Fruit fly (Drosophila melanogaster): Measurements from ENCODE around the gene CG32547.
A peak's percentile ranks its signal among the peaks of the same experiment; 100 is the strongest.

The CG32547 gene

DNA sequence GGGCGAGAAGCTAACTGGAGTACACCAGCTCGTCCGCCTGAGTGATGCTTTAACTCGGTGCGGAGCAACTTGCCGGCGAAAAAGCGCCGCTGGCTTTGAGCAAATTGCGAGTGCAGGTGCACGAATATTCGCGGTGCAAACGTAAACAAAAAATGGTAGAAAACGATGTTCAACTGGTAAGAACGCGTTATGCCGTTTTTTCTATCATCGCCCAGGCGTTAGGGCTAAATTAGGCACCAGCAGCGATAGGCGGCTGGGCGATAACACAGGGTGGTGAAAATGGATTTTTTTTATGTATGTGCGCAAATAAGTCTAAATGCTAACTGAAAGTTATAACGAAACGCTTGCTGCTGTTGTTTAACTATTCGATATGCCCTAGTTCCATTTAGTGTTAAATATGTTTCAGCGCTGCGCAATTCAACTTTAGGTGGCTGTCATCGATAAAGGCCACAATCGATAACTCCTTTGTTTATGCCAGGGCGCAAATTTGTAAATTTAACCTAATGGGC, 20.4 kb upstream of the CG32547 start, which contains the start of the genes Pgant7 and Xrcc2 (continued):
- TF ChIP-seq aop (GFP tag; IDR thresholded peaks at IDR 0.05) = no peak
- TF ChIP-seq ro (GFP tag; IDR thresholded peaks at IDR 0.05) = no peak
- TF ChIP-seq Dll (GFP tag; IDR thresholded peaks at IDR 0.05; ENCODE audit: partially characterized antibody) = peak; percentile 86
- TF ChIP-seq crp (GFP tag; optimal IDR thresholded peaks at IDR 0.05) = no peak
- TF ChIP-seq CG6813 (GFP tag; optimal IDR thresholded peaks at IDR 0.05) = no peak
- no peak for TF ChIP-seq CG8281 (tag; optimal IDR thresholded peaks at IDR 0.05)
- TF ChIP-seq CG33213 (GFP tag; optimal IDR thresholded peaks at IDR 0.05) = no peak
- TF ChIP-seq pita (GFP tag; optimal IDR thresholded peaks at IDR 0.05) = peak; percentile 25
- no peak for TF ChIP-seq Neu2 (GFP tag; optimal IDR thresholded peaks at IDR 0.05; ENCODE audit: borderline replicate concordance)
- TF ChIP-seq CG16813 (GFP tag; IDR thresholded peaks at IDR 0.05; ENCODE audit: partially characterized antibody) = peak; percentile 75; the same call in 2 of the 3 replicates
- TF ChIP-seq CG10147 (GFP tag; optimal IDR thresholded peaks at IDR 0.05) = no peak
- TF ChIP-seq CG42726 (GFP tag; IDR thresholded peaks at IDR 0.05; ENCODE audit: partially characterized antibody) = no peak
- no peak for TF ChIP-seq trh (GFP tag; optimal IDR thresholded peaks at IDR 0.05)
- TF ChIP-seq hb (GFP tag; IDR thresholded peaks at IDR 0.05; ENCODE audit: partially characterized antibody) = peak; percentile 75; the same call in 2 of the 3 replicates
- TF ChIP-seq CG13296 (GFP tag; optimal IDR thresholded peaks at IDR 0.05) = no peak
- TF ChIP-seq run (tag; optimal IDR thresholded peaks at IDR 0.05) = no peak
- TF ChIP-seq unpg (GFP tag; optimal IDR thresholded peaks at IDR 0.05) = no peak
- TF ChIP-seq CG30431 (GFP tag; optimal IDR thresholded peaks at IDR 0.05) = no peak
- TF ChIP-seq Sry-β (GFP tag; optimal IDR thresholded peaks at IDR 0.05) = no peak
- TF ChIP-seq da (GFP tag; optimal IDR thresholded peaks at IDR 0.05) = no peak
- no peak for TF ChIP-seq yki (optimal IDR thresholded peaks at IDR 0.05)
- no peak for TF ChIP-seq twi (tag; optimal IDR thresholded peaks at IDR 0.05)
- no peak for TF ChIP-seq cas (GFP tag; IDR thresholded peaks at IDR 0.05)
- TF ChIP-seq Sin3A (optimal IDR thresholded peaks at IDR 0.05) = peak; percentile 85
- no peak for TF ChIP-seq nerfin-1 (tag; optimal IDR thresholded peaks at IDR 0.05)
- no peak for TF ChIP-seq CG4854 (GFP tag; optimal IDR thresholded peaks at IDR 0.05)
- no peak for TF ChIP-seq org-1 (GFP tag; optimal IDR thresholded peaks at IDR 0.05)
- TF ChIP-seq gcm2 (GFP tag; optimal IDR thresholded peaks at IDR 0.05) = no peak
- TF ChIP-seq eve (GFP tag; optimal IDR thresholded peaks at IDR 0.05) = no peak
- TF ChIP-seq lola (GFP tag; optimal IDR thresholded peaks at IDR 0.05) = no peak
- no peak for TF ChIP-seq vvl (GFP tag; IDR thresholded peaks at IDR 0.05)
- TF ChIP-seq lbe (GFP tag; optimal IDR thresholded peaks at IDR 0.05) = no peak
- TF ChIP-seq Rfx (GFP tag; IDR thresholded peaks at IDR 0.05) = no peak
- no peak for TF ChIP-seq ham (GFP tag; IDR thresholded peaks at IDR 0.05)
- no peak for TF ChIP-seq CG7987 (GFP tag; optimal IDR thresholded peaks at IDR 0.05)
- peak; percentile 76 for TF ChIP-seq sna (GFP tag; IDR thresholded peaks at IDR 0.05; ENCODE audit: partially characterized antibody)
- no peak for TF ChIP-seq Ptx1 (GFP tag; IDR thresholded peaks at IDR 0.05)
- no peak for TF ChIP-seq onecut (GFP tag; IDR thresholded peaks at IDR 0.05)
- TF ChIP-seq CG18476 (GFP tag; optimal IDR thresholded peaks at IDR 0.05) = no peak
- TF ChIP-seq Bgb (GFP tag; IDR thresholded peaks at IDR 0.05; ENCODE audit: partially characterized antibody) = peak; percentile 70
- TF ChIP-seq CG1602 (GFP tag; optimal IDR thresholded peaks at IDR 0.05) = no peak
- TF ChIP-seq CG7963 (GFP tag; IDR thresholded peaks at IDR 0.05; ENCODE audit: partially characterized antibody) = peak; percentile 53; the same call in 1 of the 3 replicates
- TF ChIP-seq CG9876 (GFP tag; optimal IDR thresholded peaks at IDR 0.05) = no peak
- no peak for TF ChIP-seq Poxn (GFP tag; IDR thresholded peaks at IDR 0.05)
- no peak for TF ChIP-seq CG3838 (GFP tag; optimal IDR thresholded peaks at IDR 0.05)
- TF ChIP-seq CG7556 (GFP tag; optimal IDR thresholded peaks at IDR 0.05) = no peak
- no peak for TF ChIP-seq pum (GFP tag; optimal IDR thresholded peaks at IDR 0.05)
- TF ChIP-seq CG34224 (GFP tag; IDR thresholded peaks at IDR 0.05; ENCODE audit: partially characterized antibody) = peak; percentile 76; the same call in 2 of the 3 replicates
- TF ChIP-seq chn (GFP tag; optimal IDR thresholded peaks at IDR 0.05) = no peak
- peak; percentile 65 for TF ChIP-seq pzg (GFP tag; optimal IDR thresholded peaks at IDR 0.05)

Measured in whole organism, embryonic.